Fruit fly (Drosophila melanogaster) whole organism, embryonic: ENCODE results near the gene MRG15.
A peak's percentile ranks its signal among the peaks of the same experiment; 100 is the strongest.

Experiments
- ATbp ChIP-seq: fragments of 200-800 bp; sonication (Bioruptor generic); optimal IDR thresholded peaks from 2 replicates; lab custom pipeline; 2017; ENCODE audit warnings: missing biosample characterization, mild to moderate bottlenecking, missing genetic modification characterization, missing genetic modification reagents
- Adf1 ChIP-seq: fragments of 200-800 bp; sonication (Bioruptor generic); IDR thresholded peaks from 2 replicates; pipeline ENCODE4 v1.3.6; 2022; ENCODE audit warnings: missing biosample characterization, missing genetic modification characterization
- Asciz ChIP-seq: fragments of 200-800 bp; sonication (Bioruptor generic); optimal IDR thresholded peaks from 2 replicates; lab custom pipeline; 2017; ENCODE audit warnings: missing biosample characterization, mild to moderate bottlenecking, missing genetic modification characterization, missing genetic modification reagents
- CG10462 ChIP-seq: fragments of 200-800 bp; sonication (Bioruptor generic); optimal IDR thresholded peaks from 2 replicates; lab custom pipeline; 2016; ENCODE audit warnings: missing biosample characterization, missing genetic modification characterization
- CG12299 ChIP-seq: fragments of 200-800 bp; sonication (Bioruptor generic); optimal IDR thresholded peaks from 2 replicates; lab custom pipeline; 2018; ENCODE audit warnings: missing biosample characterization, mild to moderate bottlenecking, missing genetic modification characterization
- CG1529 ChIP-seq: fragments of 200-800 bp; sonication (Bioruptor generic); optimal IDR thresholded peaks from 3 replicates; lab custom pipeline; 2018; ENCODE audit warnings: missing biosample characterization, missing genetic modification characterization
- CG17568 ChIP-seq: fragments of 200-800 bp; sonication (Bioruptor generic); optimal IDR thresholded peaks from 2 replicates; lab custom pipeline; 2018; ENCODE audit warnings: missing biosample characterization, mild to moderate bottlenecking, missing genetic modification characterization, moderate library complexity
- CG34422 ChIP-seq: fragments of 200-800 bp; sonication (Bioruptor generic); IDR thresholded peaks from 3 replicates; pipeline ENCODE4 v1.3.6; 2022; ENCODE audit warnings: missing biosample characterization, missing genetic modification characterization
- CG4328 ChIP-seq: fragments of 200-800 bp; sonication (Bioruptor generic); optimal IDR thresholded peaks from 3 replicates; lab custom pipeline; 2017; ENCODE audit warnings: missing biosample characterization, missing genetic modification reagents, missing genetic modification characterization
- CG6765 ChIP-seq: fragments of 200-800 bp; sonication (Bioruptor generic); optimal IDR thresholded peaks from 3 replicates; lab custom pipeline; 2017; ENCODE audit warnings: missing biosample characterization, mild to moderate bottlenecking, missing genetic modification characterization
- CG7556 ChIP-seq: fragments of 200-800 bp; sonication (Bioruptor generic); optimal IDR thresholded peaks from 2 replicates; lab custom pipeline; 2017; ENCODE audit warnings: missing biosample characterization, mild to moderate bottlenecking, missing genetic modification characterization
- CG7786 ChIP-seq: fragments of 200-800 bp; sonication (Bioruptor generic); optimal IDR thresholded peaks from 2 replicates; lab custom pipeline; 2016; ENCODE audit warnings: missing biosample characterization, missing genetic modification characterization
- CG7987 ChIP-seq: fragments of 200-800 bp; sonication (Bioruptor generic); optimal IDR thresholded peaks from 2 replicates; lab custom pipeline; 2018; ENCODE audit warnings: missing biosample characterization, mild to moderate bottlenecking, missing genetic modification characterization, moderate library complexity
- CG8089 ChIP-seq: fragments of 200-800 bp; sonication (Bioruptor generic); optimal IDR thresholded peaks from 3 replicates; lab custom pipeline; 2016; ENCODE audit warnings: missing biosample characterization, missing genetic modification characterization
- CG8924 ChIP-seq: fragments of 200-800 bp; optimal IDR thresholded peaks from 3 replicates; lab custom pipeline; 2019; ENCODE audit warnings: missing biosample characterization, mild to moderate bottlenecking, missing genetic modification characterization, moderate library complexity
- CG9215 ChIP-seq: fragments of 200-800 bp; sonication (Bioruptor generic); IDR thresholded peaks from 2 replicates; pipeline ENCODE4 v1.3.6; 2022; ENCODE audit warnings: missing biosample characterization, missing genetic modification characterization
- CkIIα-i1 ChIP-seq: fragments of 200-800 bp; sonication (Bioruptor generic); IDR thresholded peaks from 2 replicates; pipeline ENCODE4 v1.3.6; 2022; ENCODE audit warnings: missing biosample characterization, missing genetic modification characterization
- D19A ChIP-seq: fragments of 200-800 bp; optimal IDR thresholded peaks from 3 replicates; lab custom pipeline; 2019; ENCODE audit warnings: missing biosample characterization, mild to moderate bottlenecking, missing genetic modification characterization, moderate library complexity
- Dref ChIP-seq: fragments of 200-800 bp; sonication (Bioruptor generic); IDR thresholded peaks from 2 replicates; pipeline ENCODE4 v1.3.6; 2022; ENCODE audit warnings: missing biosample characterization, missing genetic modification characterization
- Eip74EF ChIP-seq, 2 experiments: fragments of 200-800 bp in 1 of 2; fragments of >200 bp in 1 of 2; sonication (Bioruptor generic) in 1 of 2; optimal IDR thresholded peaks; 2 replicates each; lab custom pipeline; 2017 to 2019; ENCODE audit warnings: missing biosample characterization in 2 of 2, missing genetic modification characterization in 2 of 2, mild to moderate bottlenecking in 1 of 2, moderate library complexity in 1 of 2
- Elba2 ChIP-seq: fragments of 200-800 bp; sonication (Bioruptor generic); optimal IDR thresholded peaks from 3 replicates; lab custom pipeline; 2016; ENCODE audit warnings: missing biosample characterization, missing genetic modification characterization
- Fer2 ChIP-seq: fragments of 200-800 bp; sonication (Bioruptor generic); optimal IDR thresholded peaks from 2 replicates; lab custom pipeline; 2018; ENCODE audit warnings: missing biosample characterization, mild to moderate bottlenecking, missing genetic modification characterization, moderate library complexity
- H2.0 ChIP-seq: fragments of 200-800 bp; sonication (Bioruptor generic); IDR thresholded peaks from 2 replicates; pipeline ENCODE4 v1.3.6; 2022; ENCODE audit warnings: missing biosample characterization, missing genetic modification characterization
- HLH4C ChIP-seq: fragments of 200-800 bp; sonication (Bioruptor generic); IDR thresholded peaks from 3 replicates; pipeline ENCODE4 v1.3.6; 2022; ENCODE audit warnings: missing biosample characterization, missing genetic modification characterization; ENCODE audit not compliant: partially characterized antibody
- HmgD ChIP-seq: fragments of 200-800 bp; sonication (Bioruptor generic); optimal IDR thresholded peaks from 3 replicates; lab custom pipeline; 2016; ENCODE audit warnings: missing biosample characterization, missing genetic modification characterization
- Hr78 ChIP-seq, 2 experiments: fragments of 200-800 bp in 1 of 2; fragments of >200 bp in 1 of 2; sonication (Bioruptor generic) in 1 of 2; optimal IDR thresholded peaks; 2 replicates each; lab custom pipeline; 2017 to 2019; ENCODE audit warnings: missing biosample characterization in 2 of 2, missing genetic modification characterization in 2 of 2, mild to moderate bottlenecking in 1 of 2, moderate library complexity in 1 of 2
- Hsf ChIP-seq: fragments of 200-800 bp; sonication (Bioruptor generic); optimal IDR thresholded peaks from 3 replicates; lab custom pipeline; 2016; ENCODE audit warnings: missing biosample characterization, missing genetic modification characterization
- Kr ChIP-seq: fragments of 200-800 bp; sonication (Bioruptor generic); optimal IDR thresholded peaks from 2 replicates; lab custom pipeline; 2017; ENCODE audit warnings: missing biosample characterization, mild to moderate bottlenecking, missing genetic modification characterization
- Lim3 ChIP-seq: fragments of 200-800 bp; sonication (Bioruptor generic); IDR thresholded peaks from 2 replicates; pipeline ENCODE4 v1.3.6; 2022; ENCODE audit warnings: missing biosample characterization, missing genetic modification characterization
- Oli ChIP-seq: fragments of 200-800 bp; sonication (Bioruptor generic); optimal IDR thresholded peaks from 2 replicates; lab custom pipeline; 2018; ENCODE audit warnings: missing biosample characterization, mild to moderate bottlenecking, missing genetic modification characterization, moderate library complexity
- PHDP ChIP-seq: fragments of 200-800 bp; sonication (Bioruptor generic); optimal IDR thresholded peaks from 3 replicates; lab custom pipeline; 2018; ENCODE audit warnings: missing biosample characterization, mild to moderate bottlenecking, missing genetic modification characterization, moderate library complexity
- Ptx1 ChIP-seq: fragments of 200-800 bp; sonication (Bioruptor generic); IDR thresholded peaks from 2 replicates; pipeline ENCODE4 v1.3.6; 2022; ENCODE audit warnings: missing biosample characterization, missing genetic modification characterization
- Ssrp ChIP-seq: fragments of 200-800 bp; sonication (Bioruptor generic); optimal IDR thresholded peaks from 2 replicates; lab custom pipeline; 2018; ENCODE audit warnings: missing biosample characterization, mild to moderate bottlenecking, missing genetic modification characterization, moderate library complexity
- ara ChIP-seq: fragments of 200-800 bp; sonication (Bioruptor generic); IDR thresholded peaks from 2 replicates; pipeline ENCODE4 v1.3.6; 2022; ENCODE audit warnings: missing biosample characterization, missing genetic modification characterization
- chn ChIP-seq: fragments of 200-800 bp; sonication (Bioruptor generic); optimal IDR thresholded peaks from 2 replicates; lab custom pipeline; 2016; ENCODE audit warnings: missing biosample characterization, missing genetic modification characterization
- corto ChIP-seq: fragments of 200-800 bp; sonication (Bioruptor generic); optimal IDR thresholded peaks from 2 replicates; lab custom pipeline; 2016; ENCODE audit warnings: missing biosample characterization, mild to moderate bottlenecking, missing genetic modification characterization, moderate library complexity
- fu2 ChIP-seq: fragments of 200-800 bp; sonication (Bioruptor generic); optimal IDR thresholded peaks from 2 replicates; lab custom pipeline; 2016; ENCODE audit warnings: missing biosample characterization, missing genetic modification characterization
- klu ChIP-seq: fragments of 200-800 bp; sonication (Bioruptor generic); IDR thresholded peaks from 2 replicates; pipeline ENCODE4 v1.3.6; 2022; ENCODE audit warnings: missing biosample characterization, missing genetic modification characterization
- knrl ChIP-seq: fragments of 200-800 bp; sonication (Bioruptor generic); IDR thresholded peaks from 3 replicates; pipeline ENCODE4 v1.3.6; 2022; ENCODE audit warnings: missing biosample characterization, missing genetic modification characterization; ENCODE audit not compliant: partially characterized antibody
- nerfin-1 ChIP-seq: fragments of 200-800 bp; sonication (Bioruptor generic); optimal IDR thresholded peaks from 3 replicates; lab custom pipeline; 2019; ENCODE audit warnings: missing biosample characterization, mild to moderate bottlenecking, missing genetic modification characterization, moderate library complexity
- odd ChIP-seq: fragments of 200-800 bp; sonication (Bioruptor generic); optimal IDR thresholded peaks from 2 replicates; lab custom pipeline; 2017; ENCODE audit warnings: missing biosample characterization, mild to moderate bottlenecking, missing genetic modification characterization
- pfk ChIP-seq: fragments of 200-800 bp; sonication (Bioruptor generic); optimal IDR thresholded peaks from 2 replicates; lab custom pipeline; 2018; ENCODE audit warnings: missing biosample characterization, mild to moderate bottlenecking, missing genetic modification characterization, moderate library complexity
- phol ChIP-seq: fragments of 200-800 bp; sonication (Bioruptor generic); optimal IDR thresholded peaks from 3 replicates; lab custom pipeline; 2018; ENCODE audit warnings: missing biosample characterization, mild to moderate bottlenecking, missing genetic modification characterization, moderate library complexity
- row ChIP-seq: fragments of 200-800 bp; sonication (Bioruptor generic); IDR thresholded peaks from 3 replicates; pipeline ENCODE4 v1.3.6; 2022; ENCODE audit warnings: missing biosample characterization, missing genetic modification characterization
- scrt ChIP-seq: fragments of 200-800 bp; sonication (Bioruptor generic); optimal IDR thresholded peaks from 2 replicates; lab custom pipeline; 2018; ENCODE audit warnings: missing biosample characterization, mild to moderate bottlenecking, missing genetic modification characterization, moderate library complexity
- sisA ChIP-seq: fragments of 200-800 bp; sonication (Bioruptor generic); IDR thresholded peaks from 2 replicates; pipeline ENCODE4 v1.3.6; 2022; ENCODE audit warnings: missing biosample characterization, missing genetic modification characterization
- sr ChIP-seq: fragments of 200-800 bp; sonication (Bioruptor generic); IDR thresholded peaks from 3 replicates; pipeline ENCODE4 v1.3.6; 2022; ENCODE audit warnings: missing biosample characterization, missing genetic modification characterization
- ssp ChIP-seq: fragments of 200-800 bp; sonication (Bioruptor generic); IDR thresholded peaks from 2 replicates; pipeline ENCODE4 v1.3.6; 2022; ENCODE audit warnings: missing biosample characterization, missing genetic modification characterization
- unc-4 ChIP-seq: fragments of 200-800 bp; sonication (Bioruptor generic); IDR thresholded peaks from 2 replicates; pipeline ENCODE4 v1.3.6; 2022; ENCODE audit warnings: missing biosample characterization, missing genetic modification characterization; ENCODE audit not compliant: partially characterized antibody
- z ChIP-seq: fragments of 200-800 bp; sonication (Bioruptor generic); IDR thresholded peaks from 3 replicates; pipeline ENCODE4 v1.3.6; 2022; ENCODE audit warnings: missing biosample characterization, missing genetic modification characterization

MRG15 gene

DNA sequence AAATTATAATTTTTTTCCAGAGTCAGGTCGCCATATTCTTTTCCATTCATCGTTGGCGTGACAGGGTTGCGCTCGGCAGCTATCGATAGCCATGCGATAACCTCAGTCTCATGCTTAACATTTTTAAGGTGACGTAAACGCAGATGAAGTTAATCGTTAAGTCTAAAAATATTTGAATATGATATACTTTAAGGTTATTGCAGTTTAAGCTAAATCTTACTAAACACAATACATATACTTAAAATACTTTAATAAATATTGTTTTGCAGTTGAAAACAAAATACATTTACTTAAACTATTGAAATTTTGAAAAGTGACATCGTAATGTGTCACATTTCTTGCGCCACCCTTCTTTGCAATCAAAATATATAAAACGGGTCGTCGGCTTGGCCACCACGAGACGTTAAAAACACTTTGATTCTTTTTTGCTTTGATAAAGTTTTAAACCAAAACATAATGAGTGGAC, 2.7 kb downstream of the MRG15 start, which contains the start of the genes Cp190 and CG4338 (continued):
- TF ChIP-seq Kr (GFP tag; lab: Kevin White, UChicago) (peak; percentile 19), Elba2 (peak; percentile 94), klu (GFP tag; lab: Robert Waterston, UW) (peak; percentile 96), H2.0 (GFP tag; lab: Robert Waterston, UW) (peak; percentile 95), CG7987 (GFP tag; lab: Kevin White, UChicago) (peak; percentile 87), Fer2 (tag; lab: Kevin White, UChicago) (peak; percentile 99), HLH4C (GFP tag; lab: Robert Waterston, UW) (peak; percentile 74), CkIIα-i1 (GFP tag; lab: Robert Waterston, UW) (0 out of 2 replicates have a peak, but pooled peaks have one; percentile 13), scrt (GFP tag; lab: Kevin White, UChicago) (peak; percentile 93), Dref (peak; percentile 94), Lim3 (GFP tag; lab: Robert Waterston, UW) (peak; percentile 85), chn (GFP tag; lab: Kevin White, UChicago) (peak; percentile 95), CG8089 (GFP tag; lab: Kevin White, UChicago) (peak; percentile 83), CG6765 (GFP tag; lab: Kevin White, UChicago) (peak; percentile 96), pfk (GFP tag; lab: Kevin White, UChicago) (peak; percentile 70), Hsf (GFP tag; lab: Kevin White, UChicago) (peak; percentile 96), Hr78 (GFP tag; optimal IDR thresholded peaks at IDR 0.05; lab: Kevin White, UChicago) (peak in 1 of 2 experiments; percentile 92), CG4328 (GFP tag; lab: Kevin White, UChicago) (peak; percentile 98), Ptx1 (GFP tag; lab: Robert Waterston, UW) (peak; percentile 98), z (GFP tag; lab: Robert Waterston, UW) (peak; percentile 64; the same call in 1 of the 3 replicates), D19A (tag; lab: Kevin White, UChicago) (peak; percentile 96), CG8924 (tag; lab: Kevin White, UChicago) (peak; percentile 99), Ssrp (peak; percentile 99), ara (peak; percentile 96), fu2 (GFP tag; lab: Kevin White, UChicago) (peak; percentile 85), CG7786 (GFP tag; lab: Kevin White, UChicago) (peak; percentile 87), CG17568 (GFP tag; lab: Kevin White, UChicago) (peak; percentile 94), Eip74EF (GFP tag; optimal IDR thresholded peaks at IDR 0.05; lab: Kevin White, UChicago) (peak in 1 of 2 experiments; percentile 98), CG9215 (peak; percentile 97), HmgD (peak; percentile 77), Asciz (GFP tag; lab: Kevin White, UChicago) (peak; percentile 96), sisA (GFP tag; lab: Robert Waterston, UW) (peak; percentile 96), CG10462 (GFP tag; lab: Kevin White, UChicago) (peak; percentile 95), sr (GFP tag; lab: Robert Waterston, UW) (peak; percentile 51; the same call in 1 of the 3 replicates), Adf1 (GFP tag; lab: Robert Waterston, UW) (peak; percentile 79), CG12299 (peak; percentile 99), Oli (tag; lab: Kevin White, UChicago) (peak; percentile 98), nerfin-1 (tag; lab: Kevin White, UChicago) (peak; percentile 98), ATbp (peak; percentile 96), row (GFP tag; lab: Robert Waterston, UW) (peak; percentile 98), odd (GFP tag; lab: Kevin White, UChicago) (peak; percentile 97), CG7556 (GFP tag; lab: Kevin White, UChicago) (peak; percentile 98), phol (peak; percentile 100), corto (no peak), CG1529 (peak; percentile 96), unc-4 (GFP tag; lab: Robert Waterston, UW) (peak; percentile 83), ssp (GFP tag; lab: Robert Waterston, UW) (peak; percentile 91), CG34422 (GFP tag; lab: Robert Waterston, UW) (peak; percentile 96), knrl (GFP tag; lab: Robert Waterston, UW) (peak; percentile 81), PHDP (tag; lab: Kevin White, UChicago) (peak; percentile 99)
